Worm (Caenorhabditis elegans) whole organism, L2 larva: ENCODE measurements around the gene C35D10.6.

Experiments
- nhr-11 ChIP-seq: fragments of 150-350 bp; optimal IDR thresholded peaks from 2 replicates; lab custom pipeline; 2014; ENCODE audit warnings: missing biosample characterization, missing genetic modification characterization
- unc-55 ChIP-seq: fragments of 150-350 bp; sonication (generic microtip); optimal IDR thresholded peaks from 3 replicates; lab custom pipeline; 2014; ENCODE audit warnings: missing biosample characterization, missing genetic modification reagents, missing genetic modification characterization

ce11 chrIII:4873395-4873794 is 14.3 kb downstream of the C35D10.6 start:
- no peak for TF ChIP-seq unc-55 (GFP tag; lab: Kevin White, UChicago)
- no peak for TF ChIP-seq nhr-11
